Fruit fly (Drosophila melanogaster): ENCODE results near the gene INPP5E.

The INPP5E gene

DNA sequence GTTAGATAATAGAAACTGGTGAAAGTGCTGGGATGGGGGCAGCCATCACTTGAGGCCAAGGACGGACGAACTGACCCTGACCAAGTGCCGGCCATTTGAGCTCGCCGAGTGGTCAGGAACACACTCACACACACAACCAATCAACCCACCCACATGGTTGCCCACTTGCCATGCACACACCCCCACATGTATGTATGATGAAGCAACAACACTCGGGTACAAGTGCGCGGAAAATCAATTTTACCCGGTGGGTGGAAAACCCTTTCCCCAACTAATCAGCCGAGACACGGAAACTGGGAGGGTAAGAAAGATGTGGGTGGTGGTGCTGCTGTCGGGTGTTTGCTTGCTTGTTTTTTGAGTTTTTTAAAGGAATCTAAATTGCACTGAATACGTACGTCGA lies 960 bp upstream of the INPP5E start:
- TF ChIP-seq vnd (GFP tag; IDR thresholded peaks at IDR 0.05; ENCODE audit: partially characterized antibody) (no peak), CG10274 (GFP tag; optimal IDR thresholded peaks at IDR 0.05) (no peak), D19A (tag; optimal IDR thresholded peaks at IDR 0.05) (no peak), onecut (GFP tag; IDR thresholded peaks at IDR 0.05) (peak; percentile 83), CG13296 (GFP tag; optimal IDR thresholded peaks at IDR 0.05) (no peak), Nf-YB (GFP tag; optimal IDR thresholded peaks at IDR 0.05) (no peak), CG9876 (GFP tag; optimal IDR thresholded peaks at IDR 0.05) (no peak), CG3281 (GFP tag; optimal IDR thresholded peaks at IDR 0.05) (no peak), lilli (GFP tag; optimal IDR thresholded peaks at IDR 0.05) (no peak), Ets65A (GFP tag) (no peak), CG7987 (GFP tag; optimal IDR thresholded peaks at IDR 0.05) (no peak), sr (GFP tag; IDR thresholded peaks at IDR 0.05) (peak; percentile 73; the same call in 2 of the 3 replicates), CG33213 (GFP tag; optimal IDR thresholded peaks at IDR 0.05) (no peak), Pdp1 (GFP tag; optimal IDR thresholded peaks at IDR 0.05) (peak in 1 of 2 experiments; percentile 42), Eip74EF (GFP tag; optimal IDR thresholded peaks at IDR 0.05) (no peak), Xrp1 (GFP tag; IDR thresholded peaks at IDR 0.05) (no peak), cg (GFP tag; optimal IDR thresholded peaks at IDR 0.05) (peak; percentile 36), chif (GFP tag; optimal IDR thresholded peaks at IDR 0.05) (no peak), phol (tag; optimal IDR thresholded peaks at IDR 0.05) (no peak)

DNA sequence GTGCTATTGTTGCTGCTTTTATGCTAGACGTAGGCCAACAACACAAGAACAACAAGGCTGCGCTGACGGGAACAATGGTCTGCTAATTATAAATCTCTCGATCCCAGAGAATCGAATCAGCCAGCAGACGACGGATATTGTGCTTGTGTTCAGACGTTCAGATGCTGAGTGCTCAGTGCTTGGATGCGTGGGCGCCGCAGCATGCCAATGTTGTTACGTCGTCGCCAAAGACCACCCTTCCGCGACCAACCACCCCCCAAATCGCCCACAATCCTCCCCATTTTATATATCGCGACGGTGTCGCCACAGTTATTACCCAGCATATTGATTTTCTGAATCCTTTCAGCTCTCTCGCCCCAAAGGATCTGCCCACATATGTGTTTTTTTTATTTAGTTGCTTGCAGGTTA lies 429 bp downstream of the INPP5E start:
- TF ChIP-seq CG17612 (GFP tag; IDR thresholded peaks at IDR 0.05), result no peak
- no peak for TF ChIP-seq CG3726 (GFP tag; IDR thresholded peaks at IDR 0.05)
- TF ChIP-seq Doc3 (GFP tag; IDR thresholded peaks at IDR 0.05; ENCODE audit: partially characterized antibody), result no peak
- TF ChIP-seq Med (GFP tag), result peak; percentile 44
- TF ChIP-seq trh (GFP tag; optimal IDR thresholded peaks at IDR 0.05), result no peak
- peak; percentile 87 for TF ChIP-seq onecut (GFP tag; IDR thresholded peaks at IDR 0.05)
- no peak for TF ChIP-seq CG16779 (GFP tag; IDR thresholded peaks at IDR 0.05)
- TF ChIP-seq CG12769 (tag; optimal IDR thresholded peaks at IDR 0.05), result peak; percentile 90
- TF ChIP-seq H15 (GFP tag; IDR thresholded peaks at IDR 0.05), result no peak
- peak; percentile 4 for TF ChIP-seq MESR4 (GFP tag; optimal IDR thresholded peaks at IDR 0.05)
- no peak for TF ChIP-seq insv (GFP tag; optimal IDR thresholded peaks at IDR 0.05)
- no peak for TF ChIP-seq bigmax (GFP tag; optimal IDR thresholded peaks at IDR 0.05)
- TF ChIP-seq emc (GFP tag; optimal IDR thresholded peaks at IDR 0.05), result no peak
- peak; percentile 49 for TF ChIP-seq sd (tag; optimal IDR thresholded peaks at IDR 0.05)
- TF ChIP-seq Pdp1 (GFP tag; optimal IDR thresholded peaks at IDR 0.05), result peak in 1 of 2 experiments; percentile 71
- no peak for TF ChIP-seq sc (optimal IDR thresholded peaks at IDR 0.05)
- TF ChIP-seq sc (GFP tag; optimal IDR thresholded peaks at IDR 0.05), result no peak
- TF ChIP-seq CG1832 (GFP tag; optimal IDR thresholded peaks at IDR 0.05), result no peak
- no peak for TF ChIP-seq CG16813 (GFP tag; IDR thresholded peaks at IDR 0.05; ENCODE audit: partially characterized antibody)
- TF ChIP-seq CG7271 (tag; optimal IDR thresholded peaks at IDR 0.05), result no peak
- TF ChIP-seq fu2 (GFP tag; optimal IDR thresholded peaks at IDR 0.05), result no peak
- TF ChIP-seq nerfin-2 (GFP tag; IDR thresholded peaks at IDR 0.05; ENCODE audit: partially characterized antibody), result no peak
- TF ChIP-seq sisA (GFP tag; IDR thresholded peaks at IDR 0.05), result no peak
- no peak for TF ChIP-seq zfh2 (GFP tag; optimal IDR thresholded peaks at IDR 0.05)
- TF ChIP-seq sr (GFP tag; IDR thresholded peaks at IDR 0.05), result peak; percentile 90
- no peak for TF ChIP-seq CG10431 (GFP tag; optimal IDR thresholded peaks at IDR 0.05)
- no peak for TF ChIP-seq gro (GFP tag; optimal IDR thresholded peaks at IDR 0.05)
- no peak for TF ChIP-seq CG32772 (GFP tag; IDR thresholded peaks at IDR 0.05)
- 0 out of 2 replicates have a peak, but pooled peaks have one; percentile 2 for TF ChIP-seq CG4360 (GFP tag; IDR thresholded peaks at IDR 0.05)
- TF ChIP-seq ham (GFP tag; IDR thresholded peaks at IDR 0.05), result no peak
- TF ChIP-seq Antp (GFP tag; optimal IDR thresholded peaks at IDR 0.05), result no peak
- TF ChIP-seq Trl (optimal IDR thresholded peaks at IDR 0.05), result no peak
- no peak for TF ChIP-seq Trl (GFP tag; optimal IDR thresholded peaks at IDR 0.05)
- no peak for TF ChIP-seq CG12104 (GFP tag; optimal IDR thresholded peaks at IDR 0.05)
- no peak for TF ChIP-seq luna (GFP tag; optimal IDR thresholded peaks at IDR 0.05)

Measured in whole organism, embryonic.